Fruit fly (Drosophila melanogaster) whole organism: ENCODE results near the gene CG46059.

Experiments used
- CG8478 ChIP-seq: fragments of >200 bp; optimal IDR thresholded peaks from 2 replicates; lab custom pipeline; 2018; ENCODE audit warnings: inconsistent platforms
- Dll ChIP-seq: fragments of >200 bp; optimal IDR thresholded peaks from 2 replicates; lab custom pipeline; 2017

- no peak for TF ChIP-seq Dll (lab: Kevin White, UChicago)
- no peak for TF ChIP-seq CG8478 (lab: Kevin White, UChicago)
Observed at dm6 chr2L:19201841-19202240, 18.3 kb upstream of the CG46059 start.
